Worm (Caenorhabditis elegans): ENCODE measurements around the gene ric-7.
A peak's percentile ranks its signal among the peaks of the same experiment; 100 is the strongest.

ric-7 gene

DNA sequence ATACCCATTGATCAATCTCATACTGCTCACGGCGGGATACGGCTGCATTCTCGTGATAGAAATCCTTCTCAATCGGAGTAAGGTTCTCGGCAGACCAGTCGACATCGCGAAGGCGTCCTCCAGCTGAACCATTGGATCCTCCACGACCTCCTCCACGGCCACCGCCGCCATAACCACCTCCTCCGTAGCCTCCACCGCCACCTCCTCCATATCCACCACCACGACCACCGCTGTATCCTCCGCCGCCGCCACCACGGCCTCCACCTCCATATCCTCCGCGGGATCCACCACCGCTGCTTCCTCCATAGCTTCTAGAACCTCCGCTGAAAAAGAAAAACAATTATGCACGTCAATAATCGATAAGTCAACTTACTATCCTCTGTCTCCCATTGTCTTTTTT lies 5.7 kb upstream of the ric-7 start (continued):
- no peak for TF ChIP-seq ama-1 (optimal IDR thresholded peaks at IDR 0.05)
- TF ChIP-seq ama-1 (GFP tag; optimal IDR thresholded peaks at IDR 0.05), result no peak
- no peak for TF ChIP-seq ccch-3 (GFP tag; optimal IDR thresholded peaks at IDR 0.05)
- TF ChIP-seq repo-1 (tag; optimal IDR thresholded peaks at IDR 0.05), result no peak
- no peak for TF ChIP-seq T26A5.8 (tag; optimal IDR thresholded peaks at IDR 0.05)
- no peak for TF ChIP-seq nfya-1 (tag; optimal IDR thresholded peaks at IDR 0.05; ENCODE audit: borderline replicate concordance, insufficient read depth)

DNA sequence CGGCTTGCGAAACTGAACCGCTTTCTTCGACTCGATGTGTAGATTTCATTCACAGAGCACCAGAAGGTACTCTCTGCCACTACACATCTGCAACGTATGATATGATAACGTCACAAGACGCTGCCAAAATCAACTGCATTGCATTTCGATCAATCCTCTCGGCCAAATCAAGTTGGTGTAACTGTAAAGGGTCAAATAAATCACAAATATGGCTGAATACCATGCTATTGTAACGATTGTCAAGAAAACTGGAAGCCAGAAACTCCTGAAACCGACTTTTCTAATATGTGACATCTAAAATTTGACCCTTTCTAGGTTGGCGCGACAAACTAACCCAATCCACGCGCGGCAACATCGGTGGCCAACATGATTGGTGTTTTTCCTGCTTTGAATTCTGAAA lies 4.3 kb upstream of the ric-7 start:
- TF ChIP-seq nhr-120 (GFP tag; IDR thresholded peaks at IDR 0.05), result no peak
- TF ChIP-seq ztf-25 (GFP tag; IDR thresholded peaks at IDR 0.05), result no peak
- TF ChIP-seq ceh-79 (tag; optimal IDR thresholded peaks at IDR 0.05), result no peak
- no peak for TF ChIP-seq F10E7.11 (tag; optimal IDR thresholded peaks at IDR 0.05)
- TF ChIP-seq hrde-1 (tag; optimal IDR thresholded peaks at IDR 0.05; ENCODE audit: borderline replicate concordance), result no peak
- no peak for TF ChIP-seq chd-7 (tag; optimal IDR thresholded peaks at IDR 0.05)
- TF ChIP-seq nhr-90 (tag; optimal IDR thresholded peaks at IDR 0.05), result no peak
- no peak for TF ChIP-seq aptf-2 (GFP tag; conservative IDR thresholded peaks at IDR 0.05)
- no peak for TF ChIP-seq madf-10 (tag; optimal IDR thresholded peaks at IDR 0.05)
- no peak for TF ChIP-seq pbrm-1 (GFP tag; IDR thresholded peaks at IDR 0.05)
- no peak for TF ChIP-seq nfyb-1 (GFP tag; IDR thresholded peaks at IDR 0.05)
- TF ChIP-seq xnd-1 (tag; optimal IDR thresholded peaks at IDR 0.05), result no peak
- no peak for TF ChIP-seq T07F8.4 (tag; optimal IDR thresholded peaks at IDR 0.05)
- TF ChIP-seq Y53G8AR.9 (GFP tag; conservative IDR thresholded peaks at IDR 0.05), result no peak
- no peak for TF ChIP-seq madf-8 (GFP tag; conservative IDR thresholded peaks at IDR 0.05)
- no peak for TF ChIP-seq ekl-4 (GFP tag; IDR thresholded peaks at IDR 0.05)

DNA sequence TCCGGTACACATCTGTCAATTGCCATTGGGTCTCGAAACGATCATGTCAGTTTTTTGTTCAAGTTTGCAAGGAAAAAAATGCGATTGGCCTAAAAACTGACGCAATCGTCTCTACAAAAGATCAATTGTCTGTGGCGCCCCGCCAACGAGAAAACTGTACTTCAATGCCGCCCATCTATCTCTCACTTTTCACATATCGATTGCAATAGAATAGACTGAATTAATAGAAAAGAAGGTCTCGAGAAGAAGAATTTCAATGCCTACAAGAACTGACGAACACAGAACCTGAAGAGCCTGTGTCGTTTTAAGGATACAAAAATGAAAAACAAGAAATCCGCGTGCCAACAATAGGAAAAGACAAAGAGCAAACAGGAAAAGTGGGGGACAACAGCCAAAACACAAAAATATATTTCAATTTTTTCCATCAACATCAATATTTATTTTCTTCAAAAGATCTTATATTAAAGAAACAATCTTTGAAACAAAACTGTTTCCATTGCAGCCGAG lies 2.7 kb upstream of the ric-7 start:
- TF ChIP-seq hrde-1 (tag; optimal IDR thresholded peaks at IDR 0.05; ENCODE audit: borderline replicate concordance) (no peak), let-526 (GFP tag; IDR thresholded peaks at IDR 0.05) (no peak), unc-130 (GFP tag; optimal IDR thresholded peaks at IDR 0.05) (no peak), ztf-6 (GFP tag; IDR thresholded peaks at IDR 0.05) (no peak), tbx-9 (tag; optimal IDR thresholded peaks at IDR 0.05; ENCODE audit: borderline replicate concordance) (no peak), ceh-91 (GFP tag; IDR thresholded peaks at IDR 0.05) (no peak), ztf-22 (GFP tag; optimal IDR thresholded peaks at IDR 0.05) (peak; percentile 4), nhr-27 (tag; optimal IDR thresholded peaks at IDR 0.05) (no peak), him-1 (tag; optimal IDR thresholded peaks at IDR 0.05) (no peak), somi-1 (GFP tag; optimal IDR thresholded peaks at IDR 0.05) (peak; percentile 14), lin-35 (GFP tag; optimal IDR thresholded peaks at IDR 0.05) (peak in 1 of 3 experiments; percentile 33), nhr-80 (tag; optimal IDR thresholded peaks at IDR 0.05) (peak; percentile 88), ceh-58 (GFP tag; IDR thresholded peaks at IDR 0.05) (no peak), ama-1 (optimal IDR thresholded peaks at IDR 0.05) (no peak), ama-1 (GFP tag; optimal IDR thresholded peaks at IDR 0.05) (peak; percentile 32 to 69), mel-28 (tag; optimal IDR thresholded peaks at IDR 0.05; ENCODE audit: borderline replicate concordance) (no peak), zim-3 (tag; optimal IDR thresholded peaks at IDR 0.05) (peak; percentile 27), bed-1 (GFP tag; IDR thresholded peaks at IDR 0.05) (no peak), egl-18 (GFP tag; IDR thresholded peaks at IDR 0.05) (no peak), dox-1 (GFP tag; IDR thresholded peaks at IDR 0.05) (peak; percentile 59; the same call in 1 of the 2 replicates), ztf-18 (tag; optimal IDR thresholded peaks at IDR 0.05) (peak; percentile 37), sea-2 (GFP tag; IDR thresholded peaks at IDR 0.05) (no peak), F57A8.1 (GFP tag; optimal IDR thresholded peaks at IDR 0.05) (no peak), F22D6.2 (tag; optimal IDR thresholded peaks at IDR 0.05) (no peak), ztf-3 (GFP tag; optimal IDR thresholded peaks at IDR 0.05) (no peak), lin-26 (GFP tag; IDR thresholded peaks at IDR 0.05) (peak; percentile 30; the same call in 1 of the 2 replicates), ceh-27 (GFP tag; optimal IDR thresholded peaks at IDR 0.05) (no peak), ztf-28 (GFP tag; IDR thresholded peaks at IDR 0.05) (no peak)

Data from whole organism, young adult.